Fruit fly (Drosophila melanogaster) S2 (cell line): ENCODE results near the gene Reps.

Experiments
- CG8478 ChIP-seq: fragments of >200 bp; optimal IDR thresholded peaks from 2 replicates; lab custom pipeline; 2018
- CTCF ChIP-seq, 2 experiments: fragments of >200 bp; optimal IDR thresholded peaks; 2 replicates each; lab custom pipeline; 2018

dm6 chr2L:11106562-11106962 is at the start of gene Reps:
- no peak for TF ChIP-seq CG8478 (lab: Kevin White, UChicago)
- TF ChIP-seq CTCF (optimal IDR thresholded peaks at IDR 0.05; lab: Kevin White, UChicago) = peak in 1 of 2 experiments; percentile 11
